Worm (Caenorhabditis elegans): ENCODE data around the gene R08C7.4.

Gene R08C7.4

ce11 chrIV:4406054-4406539 is 28.7 kb upstream of the R08C7.4 start (continued):
- TF ChIP-seq zip-4 (GFP tag; optimal IDR thresholded peaks at IDR 0.05) (no peak), mef-2 (tag; optimal IDR thresholded peaks at IDR 0.05) (peak; percentile 12)

- TF ChIP-seq ceh-82 (tag; optimal IDR thresholded peaks at IDR 0.05) (no peak), snpc-4 (tag; optimal IDR thresholded peaks at IDR 0.05) (no peak), tbx-2 (tag; optimal IDR thresholded peaks at IDR 0.05) (peak; percentile 40), C16A3.4 (tag; optimal IDR thresholded peaks at IDR 0.05) (peak; percentile 3), nhr-11 (tag; optimal IDR thresholded peaks at IDR 0.05) (no peak), irx-1 (tag; optimal IDR thresholded peaks at IDR 0.05) (peak; percentile 5), nhr-19 (GFP tag; conservative IDR thresholded peaks at IDR 0.05) (peak; percentile 64), nhr-47 (tag; optimal IDR thresholded peaks at IDR 0.05) (peak; percentile 32), fos-1 (tag; optimal IDR thresholded peaks at IDR 0.05) (no peak), fkh-8 (tag; optimal IDR thresholded peaks at IDR 0.05) (no peak), alr-1 (tag; optimal IDR thresholded peaks at IDR 0.05; ENCODE audit: borderline replicate concordance) (no peak), dpl-1 (GFP tag; optimal IDR thresholded peaks at IDR 0.05) (peak in 1 of 3 experiments; percentile 3), elt-3 (tag; optimal IDR thresholded peaks at IDR 0.05) (no peak), lin-15B (tag; optimal IDR thresholded peaks at IDR 0.05) (no peak), nhr-77 (tag; optimal IDR thresholded peaks at IDR 0.05) (peak; percentile 73), aly-2 (tag; optimal IDR thresholded peaks at IDR 0.05) (no peak), elt-2 (tag; optimal IDR thresholded peaks at IDR 0.05) (peak; percentile 77), xbp-1 (tag; optimal IDR thresholded peaks at IDR 0.05) (no peak), rnt-1 (tag; optimal IDR thresholded peaks at IDR 0.05) (peak; percentile 62), lin-35 (GFP tag; optimal IDR thresholded peaks at IDR 0.05) (peak in 1 of 2 experiments; percentile 24), ceh-8 (GFP tag; optimal IDR thresholded peaks at IDR 0.05) (no peak), lin-14 (GFP tag; optimal IDR thresholded peaks at IDR 0.05) (peak; percentile 67), isw-1 (GFP tag; IDR thresholded peaks at IDR 0.05) (no peak), grh-1 (GFP tag; IDR thresholded peaks at IDR 0.05) (no peak), pag-3 (tag; optimal IDR thresholded peaks at IDR 0.05; ENCODE audit: borderline replicate concordance, insufficient read depth) (no peak), nhr-71 (tag; optimal IDR thresholded peaks at IDR 0.05) (peak; percentile 68), C34B4.2 (tag; optimal IDR thresholded peaks at IDR 0.05) (peak; percentile 48), swsn-7 (tag; optimal IDR thresholded peaks at IDR 0.05) (peak; percentile 43), mdl-1 (tag; optimal IDR thresholded peaks at IDR 0.05) (no peak), unc-62 (GFP tag; optimal IDR thresholded peaks at IDR 0.05) (no peak), mab-9 (GFP tag; IDR thresholded peaks at IDR 0.05) (no peak), lin-39 (tag; optimal IDR thresholded peaks at IDR 0.05) (no peak), fkh-10 (GFP tag; optimal IDR thresholded peaks at IDR 0.05) (no peak), dsc-1 (tag; optimal IDR thresholded peaks at IDR 0.05) (no peak), hpl-2 (GFP tag; optimal IDR thresholded peaks at IDR 0.05) (no peak), zip-4 (GFP tag; optimal IDR thresholded peaks at IDR 0.05) (peak; percentile 12), efl-1 (optimal IDR thresholded peaks at IDR 0.05) (peak; percentile 52 to 54), efl-1 (GFP tag; optimal IDR thresholded peaks at IDR 0.05 in 1 of 2) (peak; percentile 12 to 93), unc-98 (GFP tag; IDR thresholded peaks at IDR 0.05) (no peak), lir-3 (tag; optimal IDR thresholded peaks at IDR 0.05; ENCODE audit: poor library complexity) (no peak), nhr-12 (tag; optimal IDR thresholded peaks at IDR 0.05) (no peak), hlh-4 (tag; optimal IDR thresholded peaks at IDR 0.05) (no peak), jun-1 (tag; optimal IDR thresholded peaks at IDR 0.05) (peak; percentile 62), lsy-2 (tag; optimal IDR thresholded peaks at IDR 0.05) (peak; percentile 43 to 44), snu-23 (GFP tag; optimal IDR thresholded peaks at IDR 0.05) (peak; percentile 5), aha-1 (tag; optimal IDR thresholded peaks at IDR 0.05) (no peak), skn-1 (tag; optimal IDR thresholded peaks at IDR 0.05) (peak; percentile 20), ceh-90 (tag; optimal IDR thresholded peaks at IDR 0.05) (no peak), nhr-20 (tag; optimal IDR thresholded peaks at IDR 0.05) (peak; percentile 53), nhr-85 (tag) (peak; percentile 54)
Observed at ce11 chrIV:4407055-4407461, 27.8 kb upstream of the R08C7.4 start.
